Worm (Caenorhabditis elegans) whole organism, mixed stage, embryonic: ENCODE data around the gene slc-25A26.

Experiments
- M03D4.4 ChIP-seq: sonication (generic microtip); optimal IDR thresholded peaks from 2 replicates; lab custom pipeline; 2017; ENCODE audit warnings: mild to moderate bottlenecking, missing genetic modification characterization, missing compliant biosample characterization
- bed-3 ChIP-seq: fragments of 200-800 bp; sonication (Bioruptor generic); optimal IDR thresholded peaks from 3 replicates; lab custom pipeline; 2018; ENCODE audit warnings: mild to moderate bottlenecking, missing genetic modification characterization, moderate library complexity, missing compliant biosample characterization
- blmp-1 ChIP-seq: fragments of 150-350 bp; optimal IDR thresholded peaks from 2 replicates; lab custom pipeline; 2014; ENCODE audit warnings: missing biosample characterization, missing genetic modification characterization
- ceh-39 ChIP-seq: fragments of 150-350 bp; optimal IDR thresholded peaks from 2 replicates; lab custom pipeline; 2014; ENCODE audit warnings: missing biosample characterization, missing genetic modification characterization
- ceh-43 ChIP-seq: fragments of 200-800 bp; sonication (Bioruptor generic); optimal IDR thresholded peaks from 2 replicates; lab custom pipeline; 2018; ENCODE audit warnings: mild to moderate bottlenecking, missing genetic modification characterization, moderate library complexity, missing compliant biosample characterization
- ces-1 ChIP-seq: fragments of 150-350 bp; optimal IDR thresholded peaks from 2 replicates; lab custom pipeline; 2014; ENCODE audit warnings: missing biosample characterization, missing genetic modification reagents, missing genetic modification characterization
- drap-1 ChIP-seq: fragments of 200-800 bp; sonication (Bioruptor generic); optimal IDR thresholded peaks from 3 replicates; lab custom pipeline; 2018; ENCODE audit warnings: mild to moderate bottlenecking, missing genetic modification characterization, missing compliant biosample characterization
- elt-1 ChIP-seq: sonication (generic microtip); optimal IDR thresholded peaks from 2 replicates; lab custom pipeline; 2017; ENCODE audit warnings: missing genetic modification characterization, mild to moderate bottlenecking, missing compliant biosample characterization, antibody characterized with exemption, moderate library complexity, borderline replicate concordance; ENCODE audit not compliant: insufficient read depth
- flh-1 ChIP-seq: fragments of 200-800 bp; sonication (Bioruptor generic); optimal IDR thresholded peaks from 2 replicates; lab custom pipeline; 2018; ENCODE audit warnings: mild to moderate bottlenecking, missing genetic modification characterization, moderate library complexity, missing compliant biosample characterization
- ham-2 ChIP-seq: fragments of 200-800 bp; sonication (Bioruptor generic); optimal IDR thresholded peaks from 2 replicates; lab custom pipeline; 2018; ENCODE audit warnings: mild to moderate bottlenecking, missing genetic modification characterization, missing compliant biosample characterization
- hlh-1 ChIP-seq: fragments of 150-350 bp; optimal IDR thresholded peaks from 2 replicates; lab custom pipeline; 2014; ENCODE audit warnings: missing biosample characterization, missing genetic modification reagents, missing genetic modification characterization
- lin-13 ChIP-seq: fragments of 150-350 bp; optimal IDR thresholded peaks from 2 replicates; lab custom pipeline; 2014; ENCODE audit warnings: missing biosample characterization, missing genetic modification characterization
- lin-32 ChIP-seq: fragments of 200-800 bp; sonication (Bioruptor generic); optimal IDR thresholded peaks from 2 replicates; lab custom pipeline; 2018; ENCODE audit warnings: mild to moderate bottlenecking, missing genetic modification characterization, missing compliant biosample characterization
- lsy-2 ChIP-seq: fragments of 150-350 bp; optimal IDR thresholded peaks from 2 replicates; lab custom pipeline; 2014; ENCODE audit warnings: missing biosample characterization, missing genetic modification characterization
- mab-5 ChIP-seq: fragments of 150-350 bp; optimal IDR thresholded peaks from 2 replicates; lab custom pipeline; 2014; ENCODE audit warnings: missing biosample characterization, missing genetic modification characterization
- mep-1 ChIP-seq: fragments of 150-350 bp; optimal IDR thresholded peaks from 2 replicates; lab custom pipeline; 2017; ENCODE audit warnings: missing biosample characterization, missing genetic modification reagents, missing genetic modification characterization, inconsistent platforms
- mls-2 ChIP-seq: sonication (generic microtip); optimal IDR thresholded peaks from 2 replicates; lab custom pipeline; 2016; ENCODE audit warnings: mild to moderate bottlenecking, missing genetic modification characterization, moderate library complexity, missing compliant biosample characterization
- nhr-12 ChIP-seq: fragments of 150-350 bp; optimal IDR thresholded peaks from 2 replicates; lab custom pipeline; 2014; ENCODE audit warnings: missing biosample characterization, missing genetic modification characterization
- nhr-2 ChIP-seq: fragments of 150-350 bp; optimal IDR thresholded peaks from 2 replicates; lab custom pipeline; 2014; ENCODE audit warnings: missing biosample characterization, missing genetic modification characterization
- nhr-237 ChIP-seq: fragments of 150-350 bp; optimal IDR thresholded peaks from 2 replicates; lab custom pipeline; 2014; ENCODE audit warnings: missing biosample characterization, missing genetic modification characterization
- nhr-28 ChIP-seq: fragments of 150-350 bp; optimal IDR thresholded peaks from 2 replicates; lab custom pipeline; 2014; ENCODE audit warnings: missing biosample characterization, missing genetic modification characterization
- nhr-76 ChIP-seq: sonication (generic microtip); optimal IDR thresholded peaks from 2 replicates; lab custom pipeline; 2017; ENCODE audit warnings: missing biosample characterization, missing genetic modification characterization
- pha-4 ChIP-seq: fragments of 150-350 bp; optimal IDR thresholded peaks from 2 replicates; lab custom pipeline; 2018; ENCODE audit warnings: missing biosample characterization, missing genetic modification reagents, missing genetic modification characterization
- sem-2 ChIP-seq: fragments of 200-800 bp; sonication (Bioruptor generic); optimal IDR thresholded peaks from 2 replicates; lab custom pipeline; 2018; ENCODE audit warnings: mild to moderate bottlenecking, missing genetic modification characterization, missing compliant biosample characterization
- snpc-4 ChIP-seq: fragments of 150-350 bp; optimal IDR thresholded peaks from 2 replicates; lab custom pipeline; 2014; ENCODE audit warnings: missing biosample characterization, missing genetic modification characterization
- sptf-1 ChIP-seq: sonication (generic microtip); optimal IDR thresholded peaks from 2 replicates; lab custom pipeline; 2017; ENCODE audit warnings: mild to moderate bottlenecking, missing genetic modification characterization, moderate library complexity, missing compliant biosample characterization
- unc-120 ChIP-seq: sonication (generic microtip); optimal IDR thresholded peaks from 2 replicates; lab custom pipeline; 2017; ENCODE audit warnings: missing genetic modification characterization, missing compliant biosample characterization; ENCODE audit not compliant: poor library complexity, severe bottlenecking
- unc-62 ChIP-seq: fragments of 150-350 bp; optimal IDR thresholded peaks from 2 replicates; lab custom pipeline; 2014; ENCODE audit warnings: missing biosample characterization, missing genetic modification reagents, missing genetic modification characterization
- zip-8 ChIP-seq: fragments of 150-350 bp; optimal IDR thresholded peaks from 2 replicates; lab custom pipeline; 2014; ENCODE audit warnings: missing biosample characterization, missing genetic modification characterization
- ztf-11 ChIP-seq: fragments of 150-350 bp; optimal IDR thresholded peaks from 2 replicates; lab custom pipeline; 2014; ENCODE audit warnings: missing biosample characterization, missing genetic modification characterization

slc-25A26 gene

ce11 chrIV:8954126-8954525, 23.9 kb downstream of the slc-25A26 start:
- TF ChIP-seq flh-1 (GFP tag; lab: Kevin White, UChicago) (no peak), bed-3 (no peak), ztf-11 (tag; lab: Kevin White, UChicago) (no peak), hlh-1 (tag; lab: Kevin White, UChicago) (no peak), ceh-43 (GFP tag; lab: Kevin White, UChicago) (no peak), lin-13 (no peak), pha-4 (tag; lab: Kevin White, UChicago) (no peak), nhr-28 (tag; lab: Kevin White, UChicago) (no peak), ces-1 (GFP tag; lab: Kevin White, UChicago) (no peak), mep-1 (tag; lab: Kevin White, UChicago) (no peak), sptf-1 (tag; lab: Kevin White, UChicago) (no peak), zip-8 (tag; lab: Kevin White, UChicago) (no peak), nhr-2 (no peak), sem-2 (GFP tag; lab: Kevin White, UChicago) (no peak), blmp-1 (tag; lab: Kevin White, UChicago) (no peak), elt-1 (tag; lab: Kevin White, UChicago) (no peak), mab-5 (tag; lab: Kevin White, UChicago) (no peak), unc-62 (no peak)
- TF ChIP-seq, all 35 proteins: peak for 0

- TF ChIP-seq nhr-12 (tag; lab: Kevin White, UChicago), result no peak
- no peak for TF ChIP-seq hlh-1 (tag; lab: Kevin White, UChicago)
- TF ChIP-seq lin-32, result no peak
- TF ChIP-seq zip-8 (tag; lab: Kevin White, UChicago), result no peak
- no peak for TF ChIP-seq ham-2
- no peak for TF ChIP-seq pha-4 (tag; lab: Kevin White, UChicago)
- no peak for TF ChIP-seq unc-120 (tag; lab: Kevin White, UChicago)
- no peak for TF ChIP-seq drap-1 (GFP tag; lab: Kevin White, UChicago)
- no peak for TF ChIP-seq nhr-237 (tag; lab: Kevin White, UChicago)
- TF ChIP-seq mab-5 (tag; lab: Kevin White, UChicago), result no peak
- no peak for TF ChIP-seq blmp-1 (tag; lab: Kevin White, UChicago)
- no peak for TF ChIP-seq bed-3
- TF ChIP-seq M03D4.4, result no peak
- no peak for TF ChIP-seq nhr-76 (tag; lab: Kevin White, UChicago)
- TF ChIP-seq mep-1 (tag; lab: Kevin White, UChicago), result no peak
- no peak for TF ChIP-seq mls-2 (tag; lab: Kevin White, UChicago)
- no peak for TF ChIP-seq sptf-1 (tag; lab: Kevin White, UChicago)
- no peak for TF ChIP-seq flh-1 (GFP tag; lab: Kevin White, UChicago)
- TF ChIP-seq elt-1 (tag; lab: Kevin White, UChicago), result no peak
- TF ChIP-seq, all 35 proteins: peak for 0
These were observed 25.9 kb downstream of the slc-25A26 start, which contains the start of gene tpra-1 for ce11 chrIV:8956189-8956588. tpra-1 (plus strand) TSS chrIV:8956489.

ce11 chrIV:8965883-8966282, 35.6 kb downstream of the slc-25A26 start, which contains the start of gene C53B4.2:
C53B4.2 (plus strand) TSS chrIV:8966183.
- TF ChIP-seq ham-2 (no peak), mep-1 (tag; lab: Kevin White, UChicago) (no peak), bed-3 (no peak), blmp-1 (tag; lab: Kevin White, UChicago) (no peak), flh-1 (GFP tag; lab: Kevin White, UChicago) (no peak), ztf-11 (tag; lab: Kevin White, UChicago) (no peak), snpc-4 (no peak), zip-8 (tag; lab: Kevin White, UChicago) (no peak), M03D4.4 (no peak)

- TF ChIP-seq mab-5 (tag; lab: Kevin White, UChicago) (no peak), ceh-43 (GFP tag; lab: Kevin White, UChicago) (no peak), nhr-12 (tag; lab: Kevin White, UChicago) (no peak), ces-1 (GFP tag; lab: Kevin White, UChicago) (no peak), ceh-39 (no peak), nhr-28 (tag; lab: Kevin White, UChicago) (no peak), zip-8 (tag; lab: Kevin White, UChicago) (no peak), ztf-11 (tag; lab: Kevin White, UChicago) (no peak), lin-32 (no peak), lsy-2 (tag; lab: Kevin White, UChicago) (no peak), lin-13 (no peak)
- TF ChIP-seq, all 35 proteins: peak for 0
These were observed 37.7 kb downstream of the slc-25A26 start, which contains the start of gene suex-2 for ce11 chrIV:8967990-8968389. suex-2 (plus strand) TSS chrIV:8968290.
